Worm (Caenorhabditis elegans): ENCODE data around the gene sptl-1.

ce11 chrII:97992-98763 is 46.7 kb downstream of the sptl-1 start, which contains the start of the genes luc-7L3 and sftb-6:
- TF ChIP-seq ztf-23 (GFP tag; IDR thresholded peaks at IDR 0.05) (no peak), klf-2 (GFP tag; conservative IDR thresholded peaks at IDR 0.05) (no peak)

Data from whole organism, midembryonic.